Fruit fly (Drosophila melanogaster) whole organism, embryonic: ENCODE measurements around the gene Coq2.

ENCODE experiments used
- Atf-2 ChIP-seq: fragments of 200-800 bp; sonication (Bioruptor generic); optimal IDR thresholded peaks from 2 replicates; lab custom pipeline; 2016; ENCODE audit warnings: missing biosample characterization, missing genetic modification characterization
- Bteb2 ChIP-seq: fragments of 200-800 bp; sonication (Bioruptor generic); optimal IDR thresholded peaks from 2 replicates; lab custom pipeline; 2016; ENCODE audit warnings: missing biosample characterization, missing genetic modification characterization
- CG11560 ChIP-seq: fragments of 200-800 bp; sonication (Bioruptor generic); IDR thresholded peaks from 3 replicates; pipeline ENCODE4 v1.3.6; 2022; ENCODE audit warnings: missing biosample characterization, missing genetic modification characterization
- CG12659 ChIP-seq: fragments of 200-800 bp; sonication (Bioruptor generic); optimal IDR thresholded peaks from 3 replicates; lab custom pipeline; 2017; ENCODE audit warnings: mild to moderate bottlenecking, missing biosample characterization, missing genetic modification reagents, missing genetic modification characterization
- CG13424 ChIP-seq: fragments of 200-800 bp; sonication (Bioruptor generic); optimal IDR thresholded peaks from 2 replicates; lab custom pipeline; 2019; ENCODE audit warnings: missing biosample characterization, mild to moderate bottlenecking, missing genetic modification characterization, moderate library complexity
- CG13775 ChIP-seq: fragments of 200-800 bp; sonication (Bioruptor generic); optimal IDR thresholded peaks from 3 replicates; lab custom pipeline; 2017; ENCODE audit warnings: missing biosample characterization, mild to moderate bottlenecking, missing genetic modification characterization
- CG2116 ChIP-seq: fragments of 200-800 bp; sonication (Bioruptor generic); optimal IDR thresholded peaks from 3 replicates; lab custom pipeline; 2018; ENCODE audit warnings: missing biosample characterization, mild to moderate bottlenecking, missing genetic modification characterization
- CG2120 ChIP-seq: fragments of 200-800 bp; sonication (Bioruptor generic); optimal IDR thresholded peaks from 3 replicates; lab custom pipeline; 2016; ENCODE audit warnings: missing biosample characterization, missing genetic modification characterization
- CG3065 ChIP-seq: fragments of 200-800 bp; sonication (Bioruptor generic); optimal IDR thresholded peaks from 2 replicates; lab custom pipeline; 2016; ENCODE audit warnings: missing biosample characterization, missing genetic modification characterization
- CG34376 ChIP-seq: fragments of 200-800 bp; sonication (Bioruptor generic); optimal IDR thresholded peaks from 2 replicates; lab custom pipeline; 2018; ENCODE audit warnings: missing biosample characterization, mild to moderate bottlenecking, missing genetic modification characterization
- CG3726 ChIP-seq: fragments of 200-800 bp; sonication (Bioruptor generic); IDR thresholded peaks from 3 replicates; pipeline ENCODE4, ENCODE4 v1.3.6; 2022; ENCODE audit warnings: missing biosample characterization, missing genetic modification characterization
- CG4730 ChIP-seq: fragments of 200-800 bp; sonication (Bioruptor generic); IDR thresholded peaks from 2 replicates; pipeline ENCODE4 v1.3.6; 2022; ENCODE audit warnings: missing biosample characterization, missing genetic modification characterization
- CG6813 ChIP-seq: fragments of 200-800 bp; sonication (Bioruptor generic); optimal IDR thresholded peaks from 2 replicates; lab custom pipeline; 2017; ENCODE audit warnings: missing biosample characterization, missing genetic modification characterization, mild to moderate bottlenecking, moderate library complexity, missing genetic modification reagents
- CG7786 ChIP-seq: fragments of 200-800 bp; sonication (Bioruptor generic); optimal IDR thresholded peaks from 2 replicates; lab custom pipeline; 2016; ENCODE audit warnings: missing biosample characterization, missing genetic modification characterization
- CG7987 ChIP-seq: fragments of 200-800 bp; sonication (Bioruptor generic); optimal IDR thresholded peaks from 2 replicates; lab custom pipeline; 2018; ENCODE audit warnings: missing biosample characterization, mild to moderate bottlenecking, missing genetic modification characterization, moderate library complexity
- CG8765 ChIP-seq: fragments of 200-800 bp; sonication (Bioruptor generic); IDR thresholded peaks from 2 replicates; pipeline ENCODE4 v1.3.6; 2022; ENCODE audit warnings: missing biosample characterization, missing genetic modification characterization
- CG9609 ChIP-seq: fragments of 200-800 bp; sonication (Bioruptor generic); optimal IDR thresholded peaks from 3 replicates; lab custom pipeline; 2016; ENCODE audit warnings: missing biosample characterization, missing genetic modification characterization
- CG9797 ChIP-seq: fragments of 200-800 bp; sonication (Bioruptor generic); optimal IDR thresholded peaks from 3 replicates; lab custom pipeline; 2018; ENCODE audit warnings: missing biosample characterization, mild to moderate bottlenecking, missing genetic modification characterization
- D19A ChIP-seq: fragments of 200-800 bp; optimal IDR thresholded peaks from 3 replicates; lab custom pipeline; 2019; ENCODE audit warnings: missing biosample characterization, mild to moderate bottlenecking, missing genetic modification characterization, moderate library complexity
- Deaf1 ChIP-seq: fragments of 200-800 bp; optimal IDR thresholded peaks from 3 replicates; lab custom pipeline; 2019; ENCODE audit warnings: missing biosample characterization, mild to moderate bottlenecking, missing genetic modification characterization, moderate library complexity
- Dfd ChIP-seq, 2 experiments: fragments of >200 bp; optimal IDR thresholded peaks; 2 replicates each; lab custom pipeline; 2017; ENCODE audit warnings: missing biosample characterization in 2 of 2, missing genetic modification characterization in 2 of 2
- Ets65A ChIP-seq: fragments of 200-800 bp; sonication (Bioruptor generic); peaks from one replicate; lab custom pipeline; 2016; ENCODE audit warnings: missing biosample characterization, missing genetic modification characterization
- Fer2 ChIP-seq: fragments of 200-800 bp; sonication (Bioruptor generic); optimal IDR thresholded peaks from 2 replicates; lab custom pipeline; 2018; ENCODE audit warnings: missing biosample characterization, mild to moderate bottlenecking, missing genetic modification characterization, moderate library complexity
- Hr51 ChIP-seq, 2 experiments: fragments of 200-800 bp; sonication (Bioruptor generic); optimal IDR thresholded peaks; 2 replicates in 1 of 2; 3 replicates in 1 of 2; lab custom pipeline; 2016 to 2018; ENCODE audit warnings: missing biosample characterization in 2 of 2, missing genetic modification characterization in 2 of 2, mild to moderate bottlenecking in 1 of 2, moderate library complexity in 1 of 2
- NFAT ChIP-seq: fragments of 200-800 bp; sonication (Bioruptor generic); IDR thresholded peaks from 2 replicates; pipeline ENCODE4 v1.3.6; 2022; ENCODE audit warnings: missing biosample characterization, missing genetic modification characterization
- Rfx ChIP-seq: fragments of 200-800 bp; sonication (Bioruptor generic); IDR thresholded peaks from 2 replicates; pipeline ENCODE4 v1.3.6; 2022; ENCODE audit warnings: missing biosample characterization, missing genetic modification characterization
- Six4 ChIP-seq: fragments of 200-800 bp; sonication (Bioruptor generic); optimal IDR thresholded peaks from 2 replicates; lab custom pipeline; 2016; ENCODE audit warnings: missing biosample characterization, missing genetic modification characterization
- Sry-β ChIP-seq: fragments of 200-800 bp; sonication (Bioruptor generic); optimal IDR thresholded peaks from 2 replicates; lab custom pipeline; 2018; ENCODE audit warnings: missing biosample characterization, mild to moderate bottlenecking, missing genetic modification characterization, moderate library complexity
- Usf ChIP-seq: fragments of 200-800 bp; sonication (Bioruptor generic); optimal IDR thresholded peaks from 2 replicates; lab custom pipeline; 2017; ENCODE audit warnings: missing genotype, missing biosample characterization, missing genetic modification characterization
- YL-1 ChIP-seq: fragments of 200-800 bp; sonication (Bioruptor generic); optimal IDR thresholded peaks from 3 replicates; lab custom pipeline; 2017; ENCODE audit warnings: missing biosample characterization, mild to moderate bottlenecking, missing genetic modification characterization
- al ChIP-seq: fragments of 200-800 bp; sonication (Bioruptor generic); IDR thresholded peaks from 2 replicates; pipeline ENCODE4 v1.3.6; 2022; ENCODE audit warnings: missing biosample characterization, missing genetic modification characterization
- ara ChIP-seq: fragments of 200-800 bp; sonication (Bioruptor generic); IDR thresholded peaks from 2 replicates; pipeline ENCODE4 v1.3.6; 2022; ENCODE audit warnings: missing biosample characterization, missing genetic modification characterization
- cato ChIP-seq: fragments of 200-800 bp; sonication (Bioruptor generic); optimal IDR thresholded peaks from 2 replicates; lab custom pipeline; 2016; ENCODE audit warnings: missing biosample characterization, missing genetic modification characterization, borderline replicate concordance
- chif ChIP-seq, 2 experiments: fragments of 200-800 bp; sonication (Bioruptor generic); optimal IDR thresholded peaks; 3 replicates each; lab custom pipeline; 2016; ENCODE audit warnings: missing biosample characterization in 2 of 2, missing genetic modification characterization in 2 of 2
- croc ChIP-seq: fragments of 200-800 bp; sonication (Bioruptor generic); conservative IDR thresholded peaks from 3 replicates; pipeline ENCODE4 v1.3.6; 2022; ENCODE audit warnings: missing biosample characterization, missing genetic modification characterization
- dpn ChIP-seq, 2 experiments: fragments of 200-800 bp; sonication (Bioruptor generic); optimal IDR thresholded peaks; 3 replicates each; lab custom pipeline; 2016; ENCODE audit warnings: missing biosample characterization in 2 of 2, missing genetic modification characterization in 2 of 2
- gt ChIP-seq: fragments of 200-800 bp; sonication (Bioruptor generic); IDR thresholded peaks from 2 replicates; pipeline ENCODE4 v1.3.6; 2022; ENCODE audit warnings: missing biosample characterization, missing genetic modification characterization
- ind ChIP-seq: fragments of 200-800 bp; sonication (Bioruptor generic); optimal IDR thresholded peaks from 3 replicates; lab custom pipeline; 2016; ENCODE audit warnings: missing biosample characterization, missing genetic modification characterization
- inv ChIP-seq: fragments of 200-800 bp; sonication (Bioruptor generic); IDR thresholded peaks from 2 replicates; pipeline ENCODE4 v1.3.6; 2022; ENCODE audit warnings: missing biosample characterization, missing genetic modification characterization; ENCODE audit not compliant: partially characterized antibody
- jing ChIP-seq: fragments of 200-800 bp; sonication (Bioruptor generic); optimal IDR thresholded peaks from 2 replicates; lab custom pipeline; 2018; ENCODE audit warnings: missing biosample characterization, mild to moderate bottlenecking, missing genetic modification characterization
- ken ChIP-seq: fragments of 200-800 bp; sonication (Bioruptor generic); IDR thresholded peaks from 3 replicates; pipeline ENCODE4 v1.3.6; 2022; ENCODE audit warnings: missing biosample characterization, missing genetic modification characterization
- lov ChIP-seq, 2 experiments: fragments of 200-800 bp in 1 of 2; fragments of >200 bp in 1 of 2; sonication (Bioruptor generic) in 1 of 2; IDR thresholded peaks in 1 of 2; optimal IDR thresholded peaks in 1 of 2; 2 replicates in 1 of 2; 3 replicates in 1 of 2; pipeline versions ENCODE4 v1.3.6 to Lab custom; 2017 to 2022; ENCODE audit warnings: missing biosample characterization in 1 of 2, missing genetic modification characterization in 1 of 2
- nerfin-2 ChIP-seq: fragments of 200-800 bp; sonication (Bioruptor generic); IDR thresholded peaks from 2 replicates; pipeline ENCODE4 v1.3.6; 2022; ENCODE audit warnings: missing biosample characterization, missing genetic modification characterization; ENCODE audit not compliant: partially characterized antibody
- repo ChIP-seq: fragments of 200-800 bp; sonication (Bioruptor generic); optimal IDR thresholded peaks from 2 replicates; lab custom pipeline; 2016; ENCODE audit warnings: missing biosample characterization, missing genetic modification characterization
- slbo ChIP-seq: fragments of 200-800 bp; sonication (Bioruptor generic); IDR thresholded peaks from 2 replicates; pipeline ENCODE4 v1.3.6; 2022; ENCODE audit warnings: missing biosample characterization, missing genetic modification characterization
- so ChIP-seq: fragments of 200-800 bp; sonication (Bioruptor generic); IDR thresholded peaks from 3 replicates; pipeline ENCODE4 v1.3.6; 2022; ENCODE audit warnings: missing biosample characterization, missing genetic modification characterization
- sug ChIP-seq: fragments of 200-800 bp; optimal IDR thresholded peaks from 2 replicates; lab custom pipeline; 2019; ENCODE audit warnings: missing biosample characterization, mild to moderate bottlenecking, missing genetic modification characterization, moderate library complexity
- tll ChIP-seq, 2 experiments: fragments of 200-800 bp in 1 of 2; fragments of >200 bp in 1 of 2; sonication (Bioruptor generic) in 1 of 2; optimal IDR thresholded peaks; 2 replicates each; lab custom pipeline; 2017 to 2019; ENCODE audit warnings: missing biosample characterization in 2 of 2, missing genetic modification characterization in 2 of 2, mild to moderate bottlenecking in 1 of 2, moderate library complexity in 1 of 2
- trem ChIP-seq: fragments of 200-800 bp; optimal IDR thresholded peaks from 3 replicates; lab custom pipeline; 2019; ENCODE audit warnings: missing biosample characterization, mild to moderate bottlenecking, missing genetic modification characterization, moderate library complexity
- zfh2 ChIP-seq: fragments of 200-800 bp; sonication (Bioruptor generic); optimal IDR thresholded peaks from 2 replicates; lab custom pipeline; 2016; ENCODE audit warnings: missing biosample characterization, missing genetic modification characterization

Gene Coq2

dm6 chr3R:8305110-8305509 lies 11.2 kb downstream of the Coq2 start, which contains the start of gene Sgt1 (continued):
- TF ChIP-seq inv (GFP tag; lab: Robert Waterston, UW) (peak; percentile 67), CG8765 (GFP tag; lab: Robert Waterston, UW) (0 out of 2 replicates have a peak, but pooled peaks have one; percentile 9), ind (GFP tag; lab: Kevin White, UChicago) (peak; percentile 35), CG9609 (GFP tag; lab: Kevin White, UChicago) (peak; percentile 59), CG13424 (tag; lab: Kevin White, UChicago) (peak; percentile 4), CG11560 (tag; lab: Robert Waterston, UW) (peak; percentile 60; the same call in 2 of the 3 replicates), slbo (GFP tag; lab: Robert Waterston, UW) (peak; percentile 71), lov (optimal IDR thresholded peaks at IDR 0.05; lab: Kevin White, UChicago) (no peak), lov (GFP tag; IDR thresholded peaks at IDR 0.05; lab: Robert Waterston, UW) (no peak), nerfin-2 (GFP tag; lab: Robert Waterston, UW) (peak; percentile 89), gt (no peak), CG4730 (GFP tag; lab: Robert Waterston, UW) (no peak), Six4 (GFP tag; lab: Kevin White, UChicago) (peak; percentile 6), ara (GFP tag; lab: Robert Waterston, UW) (no peak), Usf (no peak), CG13775 (GFP tag; lab: Kevin White, UChicago) (no peak), dpn (GFP tag; optimal IDR thresholded peaks at IDR 0.05; lab: Kevin White, UChicago) (peak; percentile 34 to 68), YL-1 (peak; percentile 87), CG2116 (GFP tag; lab: Kevin White, UChicago) (peak; percentile 84), zfh2 (peak; percentile 79), so (0 out of 3 replicates have a peak, but pooled peaks have one; percentile 24), chif (GFP tag; optimal IDR thresholded peaks at IDR 0.05; lab: Kevin White, UChicago) (peak; percentile 4 to 15), Hr51 (GFP tag; optimal IDR thresholded peaks at IDR 0.05; lab: Kevin White, UChicago) (peak in 1 of 2 experiments; percentile 17), D19A (tag; lab: Kevin White, UChicago) (no peak), CG2120 (GFP tag; lab: Kevin White, UChicago) (peak; percentile 77), CG7786 (peak; percentile 47), CG34376 (GFP tag; lab: Kevin White, UChicago) (peak; percentile 78), Sry-β (GFP tag; lab: Kevin White, UChicago) (no peak), CG12659 (GFP tag; lab: Kevin White, UChicago) (peak; percentile 84), al (GFP tag; lab: Robert Waterston, UW) (no peak), Atf-2 (GFP tag; lab: Kevin White, UChicago) (no peak), cato (no peak), croc (GFP tag; lab: Robert Waterston, UW) (no peak), Ets65A (GFP tag; lab: Kevin White, UChicago) (peak; percentile 95), trem (tag; lab: Kevin White, UChicago) (peak; percentile 93), CG6813 (GFP tag; lab: Kevin White, UChicago) (no peak), CG3065 (GFP tag; lab: Kevin White, UChicago) (no peak), CG3726 (GFP tag; lab: Robert Waterston, UW) (no peak), CG9797 (GFP tag; lab: Kevin White, UChicago) (peak; percentile 57), repo (GFP tag; lab: Kevin White, UChicago) (peak; percentile 40), tll (GFP tag; optimal IDR thresholded peaks at IDR 0.05; lab: Kevin White, UChicago) (peak in 1 of 2 experiments; percentile 50), ken (GFP tag; lab: Robert Waterston, UW) (0 out of 3 replicates have a peak, but pooled peaks have one; percentile 54), Dfd (GFP tag; optimal IDR thresholded peaks at IDR 0.05; lab: Kevin White, UChicago) (no peak), Deaf1 (no peak), NFAT (GFP tag; lab: Robert Waterston, UW) (peak; percentile 66; the same call in 1 of the 2 replicates), Rfx (GFP tag; lab: Robert Waterston, UW) (peak; percentile 74), sug (tag; lab: Kevin White, UChicago) (peak; percentile 75), CG7987 (peak; percentile 39), jing (GFP tag; lab: Kevin White, UChicago) (no peak), Bteb2 (GFP tag; lab: Kevin White, UChicago) (peak; percentile 18), Fer2 (peak; percentile 14)
